Worm (Caenorhabditis elegans): ENCODE results near the gene C01G10.6.
A peak's percentile ranks its signal among the peaks of the same experiment; 100 is the strongest.

The C01G10.6 gene

ce11 chrV:15083659-15084058 is 3.8 kb upstream of the C01G10.6 start:
- TF ChIP-seq elt-1 (tag; optimal IDR thresholded peaks at IDR 0.05) (no peak), zag-1 (tag; optimal IDR thresholded peaks at IDR 0.05) (no peak), ama-1 (optimal IDR thresholded peaks at IDR 0.05) (peak; percentile 79), crh-2 (tag; optimal IDR thresholded peaks at IDR 0.05) (peak; percentile 3)

- no peak for TF ChIP-seq dmd-4 (tag; optimal IDR thresholded peaks at IDR 0.05)
- TF ChIP-seq unc-55 (GFP tag; optimal IDR thresholded peaks at IDR 0.05), result peak; percentile 98
- TF ChIP-seq lin-13 (GFP tag; optimal IDR thresholded peaks at IDR 0.05), result peak; percentile 86
- no peak for TF ChIP-seq nhr-21 (tag; optimal IDR thresholded peaks at IDR 0.05)
- peak; percentile 78 for TF ChIP-seq nhr-77 (tag; optimal IDR thresholded peaks at IDR 0.05)
- peak; percentile 88 for TF ChIP-seq R02D3.7 (tag; optimal IDR thresholded peaks at IDR 0.05)
- no peak for TF ChIP-seq peb-1 (tag; optimal IDR thresholded peaks at IDR 0.05)
- TF ChIP-seq nhr-25 (tag; optimal IDR thresholded peaks at IDR 0.05), result no peak
- TF ChIP-seq snpc-4 (tag; optimal IDR thresholded peaks at IDR 0.05), result peak; percentile 81
- peak; percentile 64 for TF ChIP-seq blmp-1 (tag; optimal IDR thresholded peaks at IDR 0.05; ENCODE audit: insufficient read depth)
- peak; percentile 88 for TF ChIP-seq sma-9 (GFP tag; optimal IDR thresholded peaks at IDR 0.05)
- TF ChIP-seq sma-9 (tag; optimal IDR thresholded peaks at IDR 0.05), result no peak
- TF ChIP-seq nhr-23 (tag; optimal IDR thresholded peaks at IDR 0.05), result no peak
- TF ChIP-seq F13H6.1 (tag; optimal IDR thresholded peaks at IDR 0.05), result peak; percentile 86
- peak; percentile 76 to 93 for TF ChIP-seq lsy-2 (tag; optimal IDR thresholded peaks at IDR 0.05)
- no peak for TF ChIP-seq nhr-12 (tag; optimal IDR thresholded peaks at IDR 0.05)
- no peak for TF ChIP-seq ama-1 (optimal IDR thresholded peaks at IDR 0.05)
- no peak for TF ChIP-seq unc-62 (GFP tag; optimal IDR thresholded peaks at IDR 0.05)
- no peak for TF ChIP-seq elt-1 (tag; optimal IDR thresholded peaks at IDR 0.05)
- peak; percentile 76 for TF ChIP-seq sem-4 (tag; optimal IDR thresholded peaks at IDR 0.05)
- TF ChIP-seq ceh-82 (tag; optimal IDR thresholded peaks at IDR 0.05), result peak; percentile 15
- peak; percentile 95 for TF ChIP-seq sma-3 (GFP tag; optimal IDR thresholded peaks at IDR 0.05)
- peak; percentile 23 for TF ChIP-seq nhr-237 (tag; optimal IDR thresholded peaks at IDR 0.05)
- TF ChIP-seq fos-1 (tag; optimal IDR thresholded peaks at IDR 0.05), result peak; percentile 80
- peak in 1 of 2 experiments; percentile 6 for TF ChIP-seq mdl-1 (tag; optimal IDR thresholded peaks at IDR 0.05)
- peak; percentile 79 for TF ChIP-seq ztf-4 (tag; optimal IDR thresholded peaks at IDR 0.05)
- TF ChIP-seq crh-2 (tag; optimal IDR thresholded peaks at IDR 0.05), result peak; percentile 94
- TF ChIP-seq nhr-129 (tag; optimal IDR thresholded peaks at IDR 0.05), result peak; percentile 78
- no peak for TF ChIP-seq unc-39 (tag; optimal IDR thresholded peaks at IDR 0.05)
- TF ChIP-seq Y55F3AM.14 (GFP tag; optimal IDR thresholded peaks at IDR 0.05), result no peak
- TF ChIP-seq mbf-1 (tag; optimal IDR thresholded peaks at IDR 0.05), result no peak
- TF ChIP-seq mab-5 (tag; optimal IDR thresholded peaks at IDR 0.05), result peak; percentile 80
- no peak for TF ChIP-seq ztf-1 (GFP tag; conservative IDR thresholded peaks at IDR 0.05)
- no peak for TF ChIP-seq aly-2 (tag; optimal IDR thresholded peaks at IDR 0.05)
- TF ChIP-seq lin-39 (tag; optimal IDR thresholded peaks at IDR 0.05), result no peak
- TF ChIP-seq egl-27 (tag; optimal IDR thresholded peaks at IDR 0.05), result peak; percentile 52
- no peak for TF ChIP-seq elt-3 (tag; optimal IDR thresholded peaks at IDR 0.05)
- peak; percentile 98 for TF ChIP-seq C34F6.9 (tag; optimal IDR thresholded peaks at IDR 0.05)
- TF ChIP-seq nhr-10 (tag; optimal IDR thresholded peaks at IDR 0.05), result no peak
- no peak for TF ChIP-seq ztf-11 (tag; optimal IDR thresholded peaks at IDR 0.05)
- no peak for TF ChIP-seq nhr-6 (tag; optimal IDR thresholded peaks at IDR 0.05)
- peak; percentile 81 for TF ChIP-seq gmeb-1 (tag; optimal IDR thresholded peaks at IDR 0.05)
- peak; percentile 56 for TF ChIP-seq skn-1 (tag; optimal IDR thresholded peaks at IDR 0.05)
- peak; percentile 47 for TF ChIP-seq lin-11 (tag; optimal IDR thresholded peaks at IDR 0.05)
- TF ChIP-seq nhr-11 (tag; optimal IDR thresholded peaks at IDR 0.05), result no peak
- peak; percentile 30 for TF ChIP-seq zag-1 (tag; optimal IDR thresholded peaks at IDR 0.05)
- TF ChIP-seq alr-1 (tag; optimal IDR thresholded peaks at IDR 0.05), result no peak
- TF ChIP-seq ZK546.5 (tag; optimal IDR thresholded peaks at IDR 0.05), result peak; percentile 42
- peak; percentile 36 for TF ChIP-seq ceh-16 (tag; optimal IDR thresholded peaks at IDR 0.05)
Measured at ce11 chrV:15085335-15085800, 2.1 kb upstream of the C01G10.6 start, which contains the start of the genes ahsa-1 and C01G10.7. Gene ahsa-1, minus strand, starts transcription at chrV:15085385. Gene C01G10.7, plus strand, starts transcription at chrV:15085747.

Data from whole organism, L2 larva.